Worm (Caenorhabditis elegans): ENCODE data around the gene folr-1.
A peak's percentile ranks its signal among the peaks of the same experiment; 100 is the strongest.

folr-1 gene

DNA sequence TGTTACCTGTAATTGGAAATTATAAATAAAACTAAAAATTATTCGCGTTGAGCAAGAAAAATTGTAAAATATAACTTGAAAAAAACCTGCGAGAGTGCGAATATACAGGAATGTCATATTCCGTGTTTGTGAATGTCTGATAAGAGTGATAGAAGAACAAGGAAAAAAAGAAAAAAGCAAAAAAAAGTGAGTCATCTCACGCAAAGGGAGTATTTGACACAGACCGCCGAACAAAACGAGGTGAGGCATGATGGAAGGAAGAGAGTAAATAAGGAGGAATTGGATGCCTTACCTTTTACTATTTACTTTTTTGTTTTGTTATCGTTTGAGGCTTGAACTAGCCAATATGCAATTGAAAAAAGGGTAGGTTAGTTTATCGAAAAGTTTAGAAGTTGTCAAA is 26.8 kb upstream of the folr-1 start, which contains the start of gene F21G4.1 (continued):
- TF ChIP-seq pha-4 (GFP tag; IDR thresholded peaks at IDR 0.05) (no peak), pha-4 (tag; optimal IDR thresholded peaks at IDR 0.05) (peak; percentile 61)

DNA sequence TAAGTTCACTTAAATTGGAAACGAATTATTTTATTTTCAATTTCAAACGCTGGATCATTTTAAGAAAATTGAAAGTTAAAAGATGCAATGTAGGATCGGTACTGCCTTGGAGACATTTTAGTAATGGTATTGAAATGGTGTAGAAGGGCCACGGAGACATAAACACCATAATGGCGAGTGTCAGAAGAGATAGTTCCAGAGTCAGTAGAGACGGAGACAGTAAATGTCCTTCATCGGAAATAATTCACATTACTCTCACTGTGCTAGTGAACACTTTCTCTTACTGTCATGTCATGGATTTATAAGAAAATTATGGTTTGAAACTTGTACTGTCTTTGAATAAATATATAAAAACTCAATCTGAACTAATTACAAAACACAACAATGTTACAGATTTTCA is 26.0 kb upstream of the folr-1 start:
- TF ChIP-seq aha-1 (tag) (peak; percentile 76), nhr-25 (tag; optimal IDR thresholded peaks at IDR 0.05; ENCODE audit: borderline replicate concordance, insufficient read depth) (peak; percentile 7), lim-7 (GFP tag; IDR thresholded peaks at IDR 0.05) (no peak)

DNA sequence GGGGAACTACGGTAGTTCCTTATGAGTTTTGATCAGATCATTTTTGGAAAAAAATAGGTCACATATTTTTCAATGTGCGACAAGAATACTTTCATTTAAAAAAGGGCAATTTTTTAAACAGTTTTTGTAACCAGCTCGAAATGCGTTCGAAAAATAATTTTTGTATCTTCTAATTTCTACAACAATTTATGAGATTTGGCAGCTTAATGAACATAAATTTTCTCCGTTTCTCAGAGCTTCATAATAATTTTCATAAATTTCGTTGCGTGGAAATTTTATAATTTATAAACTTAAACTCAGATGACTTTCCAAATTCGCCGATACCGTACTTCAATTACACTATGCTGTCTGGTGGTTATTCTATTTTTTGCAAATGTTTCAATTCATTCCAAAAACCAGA is 24.3 kb upstream of the folr-1 start, which contains the start of gene F21G4.3:
TSS of gene F21G4.3 (plus strand) at position 301 of the 400 bp plus-strand sequence.
- TF ChIP-seq set-16 (GFP tag; IDR thresholded peaks at IDR 0.05) (no peak), tra-1 (GFP tag; IDR thresholded peaks at IDR 0.05) (no peak), zag-1 (tag; optimal IDR thresholded peaks at IDR 0.05) (no peak), dmd-6 (GFP tag; IDR thresholded peaks at IDR 0.05) (no peak), lin-38 (GFP tag; IDR thresholded peaks at IDR 0.05) (no peak), duxl-1 (tag; optimal IDR thresholded peaks at IDR 0.05; ENCODE audit: poor library complexity) (no peak), jun-1 (tag; optimal IDR thresholded peaks at IDR 0.05) (no peak), spr-3 (GFP tag; optimal IDR thresholded peaks at IDR 0.05) (no peak), ceh-62 (tag; optimal IDR thresholded peaks at IDR 0.05) (no peak)

DNA sequence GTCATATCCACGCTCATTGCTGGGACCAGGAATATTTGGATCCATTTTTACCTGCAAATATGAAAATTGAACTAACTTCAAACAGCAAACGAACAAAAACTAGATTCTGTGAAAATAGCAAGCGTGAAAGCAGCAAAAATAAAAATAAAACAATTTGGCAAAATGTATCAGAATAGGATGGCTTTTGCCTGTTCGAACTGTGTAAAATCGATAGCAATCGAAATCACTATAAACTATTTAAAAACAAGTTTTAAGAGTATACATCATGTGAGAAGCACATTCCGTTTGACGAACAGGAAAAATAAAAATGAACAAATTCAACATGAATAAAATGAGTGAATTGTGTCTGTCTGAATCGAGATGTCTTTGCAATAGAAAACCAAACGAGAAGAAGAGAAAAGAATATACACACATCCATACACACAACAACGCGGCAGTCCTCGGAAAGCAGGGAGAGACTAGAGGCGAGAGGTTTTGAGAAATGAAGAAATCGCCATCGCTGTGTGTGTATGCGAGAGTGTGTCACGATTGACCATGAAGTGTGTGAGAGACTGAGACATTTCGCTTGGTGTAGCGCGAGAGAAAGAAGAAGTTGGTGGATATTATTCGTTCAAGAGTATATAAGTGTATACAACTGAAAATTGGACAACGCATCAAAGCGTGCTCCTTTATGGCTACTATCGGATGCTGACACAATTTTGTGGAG is 19.5 kb upstream of the folr-1 start, which contains the start of gene phf-34:
TSS of gene phf-34 (minus strand) at position 51 of the 706 bp plus-strand sequence.
- no peak for TF ChIP-seq ces-1 (GFP tag; optimal IDR thresholded peaks at IDR 0.05)
- no peak for TF ChIP-seq jun-1 (tag; optimal IDR thresholded peaks at IDR 0.05)
- no peak for TF ChIP-seq saeg-2 (GFP tag; IDR thresholded peaks at IDR 0.05)
- no peak for TF ChIP-seq nhr-237 (tag; optimal IDR thresholded peaks at IDR 0.05)
- peak; percentile 14 for TF ChIP-seq dpl-1 (GFP tag; optimal IDR thresholded peaks at IDR 0.05)
- no peak for TF ChIP-seq egl-43 (GFP tag; IDR thresholded peaks at IDR 0.05)
- no peak for TF ChIP-seq zfp-2 (tag; optimal IDR thresholded peaks at IDR 0.05)
- TF ChIP-seq lsy-2 (tag; optimal IDR thresholded peaks at IDR 0.05) = peak in 1 of 2 experiments; percentile 58
- TF ChIP-seq unc-62 (GFP tag; optimal IDR thresholded peaks at IDR 0.05 in 1 of 2) = peak in 1 of 2 experiments; percentile 61
- TF ChIP-seq unc-62 (tag; optimal IDR thresholded peaks at IDR 0.05) = no peak
- TF ChIP-seq arid-1 (GFP tag; conservative IDR thresholded peaks at IDR 0.05) = 0 out of 2 replicates have a peak, but pooled peaks have one; percentile 24
- peak; percentile 62 for TF ChIP-seq hlh-30 (tag; optimal IDR thresholded peaks at IDR 0.05; ENCODE audit: insufficient read depth)
- peak; percentile 70 for TF ChIP-seq hmg-1.1 (GFP tag; IDR thresholded peaks at IDR 0.05)
- no peak for TF ChIP-seq zip-11 (GFP tag; IDR thresholded peaks at IDR 0.05)
- TF ChIP-seq mxl-3 (GFP tag; optimal IDR thresholded peaks at IDR 0.05) = peak; percentile 58
- TF ChIP-seq nhr-28 (tag; optimal IDR thresholded peaks at IDR 0.05) = peak; percentile 70
- no peak for TF ChIP-seq nhr-25 (tag; optimal IDR thresholded peaks at IDR 0.05; ENCODE audit: borderline replicate concordance, insufficient read depth)
- peak; percentile 58 for TF ChIP-seq rbr-2 (tag; optimal IDR thresholded peaks at IDR 0.05)
- peak; percentile 56 for TF ChIP-seq fkh-10 (GFP tag; optimal IDR thresholded peaks at IDR 0.05)
- no peak for TF ChIP-seq lir-3 (tag; optimal IDR thresholded peaks at IDR 0.05)
- peak; percentile 5 for TF ChIP-seq nhr-77 (tag; optimal IDR thresholded peaks at IDR 0.05)
- TF ChIP-seq mdl-1 (tag; optimal IDR thresholded peaks at IDR 0.05) = peak in 1 of 2 experiments; percentile 60
- no peak for TF ChIP-seq daf-16 (GFP tag; optimal IDR thresholded peaks at IDR 0.05)
- peak; percentile 41 for TF ChIP-seq daf-16 (tag; optimal IDR thresholded peaks at IDR 0.05)
- no peak for TF ChIP-seq nhr-48 (tag; optimal IDR thresholded peaks at IDR 0.05)
- TF ChIP-seq aha-1 (tag) = peak; percentile 72
- TF ChIP-seq dve-1 (tag; optimal IDR thresholded peaks at IDR 0.05; ENCODE audit: insufficient read depth) = peak; percentile 45
- TF ChIP-seq fos-1 (tag; optimal IDR thresholded peaks at IDR 0.05) = no peak
- TF ChIP-seq madf-5 (GFP tag; IDR thresholded peaks at IDR 0.05) = no peak

Measured in whole organism, L4 larva.